Fruit fly (Drosophila melanogaster) whole organism, embryonic: ENCODE results near the gene CG32192.

Source experiments
- Adf1 ChIP-seq: fragments of 200-800 bp; sonication (Bioruptor generic); IDR thresholded peaks from 2 replicates; pipeline ENCODE4 v1.3.6; 2022; ENCODE audit warnings: missing biosample characterization, missing genetic modification characterization
- BEAF-32 ChIP-seq: fragments of 200-800 bp; sonication (Bioruptor generic); optimal IDR thresholded peaks from 3 replicates; lab custom pipeline; 2017; ENCODE audit warnings: missing biosample characterization, missing genetic modification characterization, mild to moderate bottlenecking, moderate library complexity, missing genetic modification reagents
- Blimp-1 ChIP-seq: fragments of 200-800 bp; sonication (Bioruptor generic); optimal IDR thresholded peaks from 3 replicates; lab custom pipeline; 2018; ENCODE audit warnings: missing biosample characterization, missing genetic modification characterization, mild to moderate bottlenecking, moderate library complexity, missing genetic modification reagents
- CG1024 ChIP-seq: fragments of 200-800 bp; sonication (Bioruptor generic); IDR thresholded peaks from 2 replicates; pipeline ENCODE4 v1.3.6; 2022; ENCODE audit warnings: missing biosample characterization, missing genetic modification characterization
- CG13894 ChIP-seq: fragments of 200-800 bp; sonication (Bioruptor generic); optimal IDR thresholded peaks from 3 replicates; lab custom pipeline; 2018; ENCODE audit warnings: missing biosample characterization, mild to moderate bottlenecking, missing genetic modification characterization, moderate library complexity
- CG14014 ChIP-seq: fragments of 200-800 bp; sonication (Bioruptor generic); IDR thresholded peaks from 2 replicates; pipeline ENCODE4 v1.3.6; 2022; ENCODE audit warnings: missing biosample characterization, missing genetic modification characterization
- CG16779 ChIP-seq: fragments of 200-800 bp; sonication (Bioruptor generic); IDR thresholded peaks from 2 replicates; pipeline ENCODE4 v1.3.6; 2022; ENCODE audit warnings: missing biosample characterization, missing genetic modification characterization
- CG2120 ChIP-seq: fragments of 200-800 bp; sonication (Bioruptor generic); optimal IDR thresholded peaks from 3 replicates; lab custom pipeline; 2016; ENCODE audit warnings: missing biosample characterization, missing genetic modification characterization
- CG2678 ChIP-seq: fragments of 200-800 bp; sonication (Bioruptor generic); optimal IDR thresholded peaks from 3 replicates; lab custom pipeline; 2019; ENCODE audit warnings: missing biosample characterization, mild to moderate bottlenecking, missing genetic modification characterization, moderate library complexity
- CG32772 ChIP-seq: fragments of 200-800 bp; sonication (Bioruptor generic); IDR thresholded peaks from 2 replicates; pipeline ENCODE4 v1.3.6; 2022; ENCODE audit warnings: missing biosample characterization, missing genetic modification characterization
- CG34422 ChIP-seq: fragments of 200-800 bp; sonication (Bioruptor generic); IDR thresholded peaks from 3 replicates; pipeline ENCODE4 v1.3.6; 2022; ENCODE audit warnings: missing biosample characterization, missing genetic modification characterization
- CG42726 ChIP-seq: fragments of 200-800 bp; sonication (Bioruptor generic); IDR thresholded peaks from 2 replicates; pipeline ENCODE4 v1.3.6; 2022; ENCODE audit warnings: missing biosample characterization, missing genetic modification characterization; ENCODE audit not compliant: partially characterized antibody
- CG6254 ChIP-seq: fragments of 200-800 bp; sonication (Bioruptor generic); optimal IDR thresholded peaks from 3 replicates; lab custom pipeline; 2017; ENCODE audit warnings: mild to moderate bottlenecking, missing biosample characterization, missing genetic modification reagents, missing genetic modification characterization
- CG8478 ChIP-seq: fragments of >200 bp; optimal IDR thresholded peaks from 2 replicates; lab custom pipeline; 2018
- Dip3 ChIP-seq: fragments of 200-800 bp; sonication (Bioruptor generic); optimal IDR thresholded peaks from 3 replicates; lab custom pipeline; 2016; ENCODE audit warnings: missing biosample characterization, missing genetic modification characterization
- Drgx ChIP-seq: fragments of 200-800 bp; sonication (Bioruptor generic); IDR thresholded peaks from 2 replicates; pipeline ENCODE4 v1.3.6; 2022; ENCODE audit warnings: missing biosample characterization, missing genetic modification characterization
- GATAe ChIP-seq: fragments of 200-800 bp; sonication (Bioruptor generic); conservative IDR thresholded peaks from 2 replicates; pipeline ENCODE4 v1.3.6; 2022; ENCODE audit warnings: missing biosample characterization, missing genetic modification characterization
- HLH54F ChIP-seq: fragments of 200-800 bp; sonication (Bioruptor generic); optimal IDR thresholded peaks from 3 replicates; lab custom pipeline; 2016; ENCODE audit warnings: missing biosample characterization, missing genetic modification characterization
- Hmr ChIP-seq: fragments of 200-800 bp; sonication (Bioruptor generic); optimal IDR thresholded peaks from 3 replicates; lab custom pipeline; 2017; ENCODE audit warnings: mild to moderate bottlenecking, missing biosample characterization, missing genetic modification reagents, missing genetic modification characterization
- Jarid2 ChIP-seq: fragments of 200-800 bp; sonication (Bioruptor generic); optimal IDR thresholded peaks from 3 replicates; lab custom pipeline; 2017; ENCODE audit warnings: mild to moderate bottlenecking, missing biosample characterization, missing genetic modification reagents, missing genetic modification characterization
- Med ChIP-seq: fragments of 200-800 bp; sonication (Bioruptor generic); peaks from one replicate; lab custom pipeline; 2016; ENCODE audit warnings: missing biosample characterization, missing genetic modification characterization, mild to moderate bottlenecking, inconsistent platforms, moderate library complexity
- Meics ChIP-seq: fragments of 200-800 bp; sonication (Bioruptor generic); optimal IDR thresholded peaks from 2 replicates; lab custom pipeline; 2017; ENCODE audit warnings: missing biosample characterization, mild to moderate bottlenecking, missing genetic modification characterization
- Mes4 ChIP-seq: fragments of 200-800 bp; sonication (Bioruptor generic); optimal IDR thresholded peaks from 2 replicates; lab custom pipeline; 2016; ENCODE audit warnings: missing biosample characterization, missing genetic modification characterization
- Trl ChIP-seq, 3 experiments: fragments of >200 bp in 2 of 3; fragments of 200-800 bp in 1 of 3; sonication (Bioruptor generic) in 1 of 3; optimal IDR thresholded peaks; 2 replicates in 1 of 3; 3 replicates in 2 of 3; lab custom pipeline; 2016 to 2017; ENCODE audit warnings: missing biosample characterization in 1 of 3, missing genetic modification characterization in 1 of 3
- amos ChIP-seq: fragments of 200-800 bp; sonication (Bioruptor generic); IDR thresholded peaks from 2 replicates; pipeline ENCODE4 v1.3.6; 2022; ENCODE audit warnings: missing biosample characterization, missing genetic modification characterization; ENCODE audit not compliant: partially characterized antibody
- bsh ChIP-seq, 2 experiments: fragments of 200-800 bp; sonication (Bioruptor generic); optimal IDR thresholded peaks; 2 replicates each; lab custom pipeline; 2017 to 2018; ENCODE audit warnings: mild to moderate bottlenecking in 2 of 2, missing biosample characterization in 2 of 2, missing genetic modification characterization in 2 of 2, moderate library complexity in 1 of 2
- chinmo ChIP-seq: fragments of 200-800 bp; sonication (Bioruptor generic); IDR thresholded peaks from 4 replicates; pipeline ENCODE4 v1.3.6; 2022; ENCODE audit warnings: missing biosample characterization, missing genetic modification characterization; ENCODE audit not compliant: partially characterized antibody
- dysf ChIP-seq: fragments of 200-800 bp; sonication (Bioruptor generic); IDR thresholded peaks from 3 replicates; pipeline ENCODE4 v1.3.6; 2022; ENCODE audit warnings: missing biosample characterization, missing genetic modification characterization
- esg ChIP-seq: fragments of 200-800 bp; sonication (Bioruptor generic); conservative IDR thresholded peaks from 2 replicates; pipeline ENCODE4 v1.3.6; 2022; ENCODE audit warnings: missing biosample characterization, missing genetic modification characterization
- ewg ChIP-seq: fragments of 200-800 bp; sonication (Bioruptor generic); optimal IDR thresholded peaks from 3 replicates; lab custom pipeline; 2017; ENCODE audit warnings: mild to moderate bottlenecking, missing biosample characterization, missing genetic modification reagents, missing genetic modification characterization
- ftz-f1 ChIP-seq: fragments of 200-800 bp; sonication (Bioruptor generic); optimal IDR thresholded peaks from 2 replicates; lab custom pipeline; 2016; ENCODE audit warnings: missing biosample characterization, missing genetic modification characterization
- grau ChIP-seq: fragments of 200-800 bp; optimal IDR thresholded peaks from 3 replicates; lab custom pipeline; 2019; ENCODE audit warnings: missing biosample characterization, mild to moderate bottlenecking, missing genetic modification characterization, moderate library complexity
- hb ChIP-seq: fragments of 200-800 bp; sonication (Bioruptor generic); IDR thresholded peaks from 3 replicates; pipeline ENCODE4 v1.3.6; 2022; ENCODE audit warnings: missing biosample characterization, missing genetic modification characterization; ENCODE audit not compliant: partially characterized antibody
- hbn ChIP-seq: fragments of 200-800 bp; sonication (Bioruptor generic); IDR thresholded peaks from 2 replicates; pipeline ENCODE4 v1.3.6; 2022; ENCODE audit warnings: missing biosample characterization, missing genetic modification characterization; ENCODE audit not compliant: partially characterized antibody
- lab ChIP-seq: fragments of 200-800 bp; sonication (Bioruptor generic); optimal IDR thresholded peaks from 3 replicates; lab custom pipeline; 2017; ENCODE audit warnings: missing biosample characterization, missing genetic modification characterization, mild to moderate bottlenecking, moderate library complexity, missing genetic modification reagents
- lbe ChIP-seq: fragments of 200-800 bp; sonication (Bioruptor generic); optimal IDR thresholded peaks from 2 replicates; lab custom pipeline; 2016; ENCODE audit warnings: missing biosample characterization, mild to moderate bottlenecking, missing genetic modification characterization
- nom ChIP-seq: fragments of 200-800 bp; sonication (Bioruptor generic); optimal IDR thresholded peaks from 2 replicates; lab custom pipeline; 2017; ENCODE audit warnings: missing biosample characterization, missing genetic modification characterization, mild to moderate bottlenecking, moderate library complexity, missing genetic modification reagents
- row ChIP-seq: fragments of 200-800 bp; sonication (Bioruptor generic); IDR thresholded peaks from 3 replicates; pipeline ENCODE4 v1.3.6; 2022; ENCODE audit warnings: missing biosample characterization, missing genetic modification characterization
- sc ChIP-seq, 3 experiments: fragments of >200 bp in 2 of 3; fragments of 200-800 bp in 1 of 3; sonication (Bioruptor generic) in 1 of 3; optimal IDR thresholded peaks; 2 replicates in 2 of 3; 3 replicates in 1 of 3; lab custom pipeline; 2017; ENCODE audit warnings: mild to moderate bottlenecking in 1 of 3, missing biosample characterization in 1 of 3, missing genetic modification characterization in 1 of 3, missing genetic modification reagents in 1 of 3
- seq ChIP-seq: fragments of 200-800 bp; sonication (Bioruptor generic); IDR thresholded peaks from 2 replicates; pipeline ENCODE4 v1.3.6; 2022; ENCODE audit warnings: missing biosample characterization, missing genetic modification characterization
- tio ChIP-seq: fragments of 200-800 bp; sonication (Bioruptor generic); optimal IDR thresholded peaks from 2 replicates; lab custom pipeline; 2017; ENCODE audit warnings: missing biosample characterization, missing genetic modification characterization, inconsistent platforms
- tna ChIP-seq: fragments of 200-800 bp; sonication (Bioruptor generic); IDR thresholded peaks from 2 replicates; pipeline ENCODE4 v1.3.6; 2022; ENCODE audit warnings: missing biosample characterization, missing genetic modification characterization; ENCODE audit not compliant: partially characterized antibody
- tup ChIP-seq: fragments of 200-800 bp; sonication (Bioruptor generic); optimal IDR thresholded peaks from 2 replicates; lab custom pipeline; 2016; ENCODE audit warnings: missing biosample characterization, mild to moderate bottlenecking, missing genetic modification characterization, moderate library complexity
- vfl ChIP-seq: fragments of 200-800 bp; sonication (Bioruptor generic); optimal IDR thresholded peaks from 2 replicates; lab custom pipeline; 2016; ENCODE audit warnings: missing biosample characterization, missing genetic modification characterization
- zf30C ChIP-seq: fragments of 200-800 bp; sonication (Bioruptor generic); optimal IDR thresholded peaks from 3 replicates; lab custom pipeline; 2018; ENCODE audit warnings: missing biosample characterization, mild to moderate bottlenecking, missing genetic modification characterization

CG32192 gene

DNA sequence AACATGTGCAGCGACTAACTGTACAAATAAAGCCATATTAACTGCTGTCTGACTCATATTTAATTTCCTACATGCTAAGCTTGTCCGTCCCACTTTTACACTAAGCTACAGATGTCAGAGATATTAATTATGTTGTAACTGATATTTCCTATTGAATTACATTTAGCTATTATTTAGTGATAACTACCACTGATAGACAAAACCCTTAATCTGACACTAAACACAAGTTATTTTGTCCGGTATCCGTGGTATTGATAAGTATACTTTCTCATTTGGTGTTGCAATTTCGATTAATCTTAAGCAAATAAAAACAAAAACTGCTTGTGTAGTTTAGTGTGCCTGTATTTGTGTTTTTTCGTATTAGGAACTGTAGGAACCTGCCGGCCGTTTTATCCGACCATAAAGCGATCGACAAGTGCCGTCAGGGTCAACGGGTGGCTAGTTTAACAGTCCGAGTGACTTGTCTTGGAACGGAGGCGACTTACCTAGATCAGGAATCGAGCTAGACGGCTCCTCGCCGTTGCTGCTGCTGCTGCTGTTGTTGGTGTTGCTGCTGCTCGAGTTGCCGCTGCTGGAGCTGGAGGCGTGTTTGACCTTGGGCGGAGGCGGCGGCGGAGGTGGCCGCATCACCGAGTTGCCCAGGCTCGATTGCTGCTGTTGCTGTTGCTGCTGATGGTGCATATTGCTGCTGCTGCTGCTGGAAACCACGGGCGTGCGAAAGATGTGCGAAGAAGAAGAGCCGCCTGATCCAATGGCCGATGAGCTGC, 17.8 kb downstream of the CG32192 start:
- TF ChIP-seq Adf1 (GFP tag; lab: Robert Waterston, UW) = no peak
- peak; percentile 45 for TF ChIP-seq nom (GFP tag; lab: Kevin White, UChicago)
- no peak for TF ChIP-seq vfl
- TF ChIP-seq chinmo = 0 out of 4 replicates have a peak, but pooled peaks have one; percentile 61
- no peak for TF ChIP-seq tup (GFP tag; lab: Kevin White, UChicago)
- TF ChIP-seq tio = peak; percentile 5
- no peak for TF ChIP-seq CG6254 (GFP tag; lab: Kevin White, UChicago)
- no peak for TF ChIP-seq CG32772
- peak; percentile 13 for TF ChIP-seq CG2120 (GFP tag; lab: Kevin White, UChicago)
- TF ChIP-seq Meics = no peak
- TF ChIP-seq row = 0 out of 3 replicates have a peak, but pooled peaks have one; percentile 8
- peak; percentile 11 for TF ChIP-seq lab
- no peak for TF ChIP-seq Hmr
- peak; percentile 12 for TF ChIP-seq grau (tag; lab: Kevin White, UChicago)
- TF ChIP-seq CG8478 (lab: Kevin White, UChicago) = peak; percentile 27
- peak; percentile 5 for TF ChIP-seq CG2678 (tag; lab: Kevin White, UChicago)

- TF ChIP-seq esg (GFP tag; lab: Robert Waterston, UW) (no peak), ftz-f1 (peak; percentile 73), hbn (GFP tag; lab: Robert Waterston, UW) (no peak), hb (GFP tag; lab: Robert Waterston, UW) (0 out of 3 replicates have a peak, but pooled peaks have one; percentile 45), amos (GFP tag; lab: Robert Waterston, UW) (peak; percentile 33; the same call in 1 of the 2 replicates), Med (GFP tag; lab: Kevin White, UChicago) (peak; percentile 39), BEAF-32 (peak; percentile 8), GATAe (GFP tag; lab: Robert Waterston, UW) (no peak), CG16779 (GFP tag; lab: Robert Waterston, UW) (peak; percentile 66), CG42726 (0 out of 2 replicates have a peak, but pooled peaks have one; percentile 33), tna (GFP tag; lab: Robert Waterston, UW) (no peak), dysf (no peak), sc (optimal IDR thresholded peaks at IDR 0.05; lab: Kevin White, UChicago) (no peak), sc (GFP tag; optimal IDR thresholded peaks at IDR 0.05; lab: Kevin White, UChicago) (no peak), Mes4 (no peak), CG14014 (GFP tag; lab: Robert Waterston, UW) (no peak)
- TF ChIP-seq, all 482 proteins: peak for 7
Measured at dm6 chr3L:18061240-18061639, 21.1 kb downstream of the CG32192 start.

DNA sequence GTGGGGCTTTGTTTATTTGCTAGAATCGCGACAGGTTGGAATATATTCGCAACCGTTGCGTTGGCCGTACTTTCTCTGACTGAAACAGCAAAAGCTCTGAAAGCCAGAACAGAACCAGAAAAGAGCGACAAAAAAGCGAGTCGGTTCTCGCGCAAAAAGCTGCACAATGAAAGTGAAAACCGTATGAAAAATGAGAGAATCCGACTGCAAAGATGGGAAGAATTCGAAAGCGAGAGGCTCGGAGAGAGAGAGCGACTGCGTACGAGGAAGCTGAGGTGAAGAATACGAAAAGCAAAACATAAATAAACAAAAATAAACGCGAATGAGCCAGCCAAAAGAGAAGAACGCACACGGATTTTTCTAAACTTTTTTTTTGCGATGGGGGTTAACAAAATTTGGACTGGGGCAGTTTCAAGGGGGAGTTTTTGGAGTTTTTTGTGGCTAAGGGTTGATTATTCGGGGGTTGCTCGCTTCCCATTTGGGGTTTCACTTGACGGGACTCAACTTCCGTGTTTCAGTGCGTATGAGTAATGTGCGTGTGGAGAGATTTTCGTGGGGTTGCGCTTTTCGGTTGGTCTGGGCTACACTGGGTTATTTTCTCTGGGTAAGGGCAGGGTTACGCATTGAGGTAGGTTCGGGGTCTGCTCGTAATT, 21.7 kb downstream of the CG32192 start:
- peak; percentile 39 for TF ChIP-seq lbe (GFP tag; lab: Kevin White, UChicago)
- peak in 1 of 2 experiments; percentile 37 for TF ChIP-seq bsh (GFP tag; optimal IDR thresholded peaks at IDR 0.05; lab: Kevin White, UChicago)
- TF ChIP-seq Drgx (GFP tag; lab: Robert Waterston, UW) = peak; percentile 21
- TF ChIP-seq seq (GFP tag; lab: Robert Waterston, UW) = peak; percentile 47; the same call in 1 of the 2 replicates
- peak; percentile 52 for TF ChIP-seq Dip3
- peak; percentile 60 for TF ChIP-seq CG13894 (tag; lab: Kevin White, UChicago)
- TF ChIP-seq Trl (optimal IDR thresholded peaks at IDR 0.05; lab: Kevin White, UChicago) = peak; percentile 20 to 86
- no peak for TF ChIP-seq Trl (GFP tag; optimal IDR thresholded peaks at IDR 0.05; lab: Kevin White, UChicago)
- peak; percentile 9 for TF ChIP-seq Jarid2 (GFP tag; lab: Kevin White, UChicago)
- TF ChIP-seq CG34422 = no peak
- peak; percentile 19 for TF ChIP-seq ewg (GFP tag; lab: Kevin White, UChicago)
- peak; percentile 47 for TF ChIP-seq Blimp-1
- TF ChIP-seq nom (GFP tag; lab: Kevin White, UChicago) = peak; percentile 62
- TF ChIP-seq CG1024 (GFP tag; lab: Robert Waterston, UW) = no peak
- no peak for TF ChIP-seq HLH54F (GFP tag; lab: Kevin White, UChicago)
- no peak for TF ChIP-seq zf30C (GFP tag; lab: Kevin White, UChicago)
